Worm (Caenorhabditis elegans): Measurements from ENCODE around the gene K02E10.4.

DNA sequence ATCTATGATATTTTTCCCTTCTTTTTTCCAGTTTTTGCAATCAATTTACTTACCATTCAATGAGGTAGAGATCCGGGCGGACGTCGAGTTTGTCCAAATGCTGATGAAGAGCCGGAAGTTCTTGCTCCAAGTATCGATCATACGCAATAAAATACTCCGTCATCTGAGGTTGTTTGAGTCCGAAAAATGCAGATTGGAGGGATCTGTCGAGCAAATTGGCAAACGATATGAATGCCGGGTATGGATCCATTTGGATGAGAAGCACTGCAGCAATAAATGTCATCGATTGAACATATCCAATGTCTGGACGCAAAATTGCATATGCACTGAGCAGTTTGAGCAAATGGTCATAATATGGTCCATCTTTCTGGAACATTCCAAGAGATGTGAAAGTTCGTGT, 44.1 kb downstream of the K02E10.4 start:
- no peak for TF ChIP-seq sdz-12 (GFP tag; optimal IDR thresholded peaks at IDR 0.05)
- TF ChIP-seq snpc-4 (tag; optimal IDR thresholded peaks at IDR 0.05) = no peak
- TF ChIP-seq F44E2.7 (GFP tag; IDR thresholded peaks at IDR 0.05) = no peak
- TF ChIP-seq ceh-82 (tag; optimal IDR thresholded peaks at IDR 0.05) = no peak
- no peak for TF ChIP-seq nhr-6 (tag; optimal IDR thresholded peaks at IDR 0.05)

Measured in whole organism, L4 larva.